Fruit fly (Drosophila melanogaster) whole organism, prepupa: ENCODE measurements around the gene CG3323.

Source experiments
- CG11294 ChIP-seq: fragments of 200-800 bp; sonication (Bioruptor generic); IDR thresholded peaks from 2 replicates; pipeline ENCODE4 v1.3.6; 2022; ENCODE audit warnings: missing biosample characterization, missing genetic modification characterization
- CG3032 ChIP-seq: fragments of 200-800 bp; optimal IDR thresholded peaks from 2 replicates; lab custom pipeline; 2019; ENCODE audit warnings: missing biosample characterization, mild to moderate bottlenecking, missing genetic modification characterization, moderate library complexity
- CG4318 ChIP-seq: fragments of 200-800 bp; sonication (Bioruptor generic); optimal IDR thresholded peaks from 3 replicates; lab custom pipeline; 2017; ENCODE audit warnings: missing biosample characterization, mild to moderate bottlenecking, missing genetic modification characterization
- Eip75B ChIP-seq: fragments of 200-800 bp; sonication (Bioruptor generic); optimal IDR thresholded peaks from 3 replicates; lab custom pipeline; 2016; ENCODE audit warnings: missing biosample characterization, missing genetic modification characterization
- Ets96B ChIP-seq: fragments of 200-800 bp; optimal IDR thresholded peaks from 2 replicates; lab custom pipeline; 2019; ENCODE audit warnings: missing biosample characterization, mild to moderate bottlenecking, missing genetic modification characterization, moderate library complexity
- Gug ChIP-seq: fragments of 200-800 bp; sonication (Bioruptor generic); IDR thresholded peaks from 2 replicates; pipeline ENCODE4 v1.3.6; 2022; ENCODE audit warnings: missing biosample characterization, missing genetic modification characterization
- Met ChIP-seq: fragments of 200-800 bp; sonication (Bioruptor generic); optimal IDR thresholded peaks from 3 replicates; lab custom pipeline; 2016; ENCODE audit warnings: missing biosample characterization, missing genetic modification characterization
- Sox102F ChIP-seq: fragments of 200-800 bp; sonication (Bioruptor generic); optimal IDR thresholded peaks from 2 replicates; lab custom pipeline; 2016; ENCODE audit warnings: missing biosample characterization, mild to moderate bottlenecking, missing genetic modification characterization
- cyc ChIP-seq: fragments of 200-800 bp; sonication (Bioruptor generic); optimal IDR thresholded peaks from 3 replicates; lab custom pipeline; 2016; ENCODE audit warnings: missing biosample characterization, missing genetic modification characterization
- dsx ChIP-seq: fragments of 200-800 bp; optimal IDR thresholded peaks from 3 replicates; lab custom pipeline; 2019; ENCODE audit warnings: missing biosample characterization, mild to moderate bottlenecking, missing genetic modification characterization, moderate library complexity; ENCODE audit not compliant: poor library complexity, severe bottlenecking
- esn ChIP-seq: fragments of 200-800 bp; sonication (Bioruptor generic); optimal IDR thresholded peaks from 2 replicates; lab custom pipeline; 2016; ENCODE audit warnings: missing biosample characterization, mild to moderate bottlenecking, missing genetic modification characterization, moderate library complexity
- net ChIP-seq: fragments of 200-800 bp; sonication (Bioruptor generic); optimal IDR thresholded peaks from 3 replicates; lab custom pipeline; 2016; ENCODE audit warnings: missing biosample characterization, missing genetic modification characterization
- pdm3 ChIP-seq: fragments of 200-800 bp; sonication (Bioruptor generic); optimal IDR thresholded peaks from 3 replicates; lab custom pipeline; 2016; ENCODE audit warnings: missing biosample characterization, missing genetic modification characterization

dm6 chrX:5349899-5350575 is 44.5 kb upstream of the CG3323 start:
- TF ChIP-seq CG11294 (GFP tag; lab: Robert Waterston, UW) (no peak), cyc (GFP tag; lab: Kevin White, UChicago) (no peak), net (no peak), Gug (GFP tag; lab: Robert Waterston, UW) (peak; percentile 30; the same call in 1 of the 2 replicates), CG3032 (tag; lab: Kevin White, UChicago) (no peak), CG4318 (GFP tag; lab: Kevin White, UChicago) (no peak), Met (GFP tag; lab: Kevin White, UChicago) (no peak), Eip75B (GFP tag; lab: Kevin White, UChicago) (no peak), pdm3 (no peak), dsx (GFP tag; lab: Kevin White, UChicago) (no peak), esn (GFP tag; lab: Kevin White, UChicago) (no peak), Sox102F (no peak), Ets96B (tag; lab: Kevin White, UChicago) (no peak)
